Worm (Caenorhabditis elegans) whole organism, mixed stage, embryonic: ENCODE data around the gene grd-14.

ENCODE experiments used
- M03D4.4 ChIP-seq: sonication (generic microtip); optimal IDR thresholded peaks from 2 replicates; lab custom pipeline; 2017; ENCODE audit warnings: mild to moderate bottlenecking, missing genetic modification characterization, missing compliant biosample characterization
- bed-3 ChIP-seq: fragments of 200-800 bp; sonication (Bioruptor generic); optimal IDR thresholded peaks from 3 replicates; lab custom pipeline; 2018; ENCODE audit warnings: mild to moderate bottlenecking, missing genetic modification characterization, moderate library complexity, missing compliant biosample characterization
- blmp-1 ChIP-seq: fragments of 150-350 bp; optimal IDR thresholded peaks from 2 replicates; lab custom pipeline; 2014; ENCODE audit warnings: missing biosample characterization, missing genetic modification characterization
- ceh-39 ChIP-seq: fragments of 150-350 bp; optimal IDR thresholded peaks from 2 replicates; lab custom pipeline; 2014; ENCODE audit warnings: missing biosample characterization, missing genetic modification characterization
- ceh-43 ChIP-seq: fragments of 200-800 bp; sonication (Bioruptor generic); optimal IDR thresholded peaks from 2 replicates; lab custom pipeline; 2018; ENCODE audit warnings: mild to moderate bottlenecking, missing genetic modification characterization, moderate library complexity, missing compliant biosample characterization
- ceh-83 ChIP-seq: fragments of 200-800 bp; sonication (Bioruptor generic); optimal IDR thresholded peaks from 2 replicates; lab custom pipeline; 2018; ENCODE audit warnings: mild to moderate bottlenecking, missing genetic modification characterization, missing compliant biosample characterization
- ces-1 ChIP-seq: fragments of 150-350 bp; optimal IDR thresholded peaks from 2 replicates; lab custom pipeline; 2014; ENCODE audit warnings: missing biosample characterization, missing genetic modification reagents, missing genetic modification characterization
- cnd-1 ChIP-seq: fragments of 200-800 bp; sonication (Bioruptor generic); optimal IDR thresholded peaks from 2 replicates; lab custom pipeline; 2018; ENCODE audit warnings: mild to moderate bottlenecking, missing genetic modification characterization, missing compliant biosample characterization
- drap-1 ChIP-seq: fragments of 200-800 bp; sonication (Bioruptor generic); optimal IDR thresholded peaks from 3 replicates; lab custom pipeline; 2018; ENCODE audit warnings: mild to moderate bottlenecking, missing genetic modification characterization, missing compliant biosample characterization
- elt-1 ChIP-seq: sonication (generic microtip); optimal IDR thresholded peaks from 2 replicates; lab custom pipeline; 2017; ENCODE audit warnings: missing genetic modification characterization, mild to moderate bottlenecking, missing compliant biosample characterization, antibody characterized with exemption, moderate library complexity, borderline replicate concordance; ENCODE audit not compliant: insufficient read depth
- elt-3 ChIP-seq: fragments of 150-350 bp; optimal IDR thresholded peaks from 2 replicates; lab custom pipeline; 2014; ENCODE audit warnings: missing biosample characterization, missing genetic modification characterization
- flh-1 ChIP-seq: fragments of 200-800 bp; sonication (Bioruptor generic); optimal IDR thresholded peaks from 2 replicates; lab custom pipeline; 2018; ENCODE audit warnings: mild to moderate bottlenecking, missing genetic modification characterization, moderate library complexity, missing compliant biosample characterization
- ham-2 ChIP-seq: fragments of 200-800 bp; sonication (Bioruptor generic); optimal IDR thresholded peaks from 2 replicates; lab custom pipeline; 2018; ENCODE audit warnings: mild to moderate bottlenecking, missing genetic modification characterization, missing compliant biosample characterization
- hlh-1 ChIP-seq: fragments of 150-350 bp; optimal IDR thresholded peaks from 2 replicates; lab custom pipeline; 2014; ENCODE audit warnings: missing biosample characterization, missing genetic modification reagents, missing genetic modification characterization
- lin-13 ChIP-seq: fragments of 150-350 bp; optimal IDR thresholded peaks from 2 replicates; lab custom pipeline; 2014; ENCODE audit warnings: missing biosample characterization, missing genetic modification characterization
- lin-32 ChIP-seq: fragments of 200-800 bp; sonication (Bioruptor generic); optimal IDR thresholded peaks from 2 replicates; lab custom pipeline; 2018; ENCODE audit warnings: mild to moderate bottlenecking, missing genetic modification characterization, missing compliant biosample characterization
- lsy-2 ChIP-seq: fragments of 150-350 bp; optimal IDR thresholded peaks from 2 replicates; lab custom pipeline; 2014; ENCODE audit warnings: missing biosample characterization, missing genetic modification characterization
- mab-5 ChIP-seq: fragments of 150-350 bp; optimal IDR thresholded peaks from 2 replicates; lab custom pipeline; 2014; ENCODE audit warnings: missing biosample characterization, missing genetic modification characterization
- mep-1 ChIP-seq: fragments of 150-350 bp; optimal IDR thresholded peaks from 2 replicates; lab custom pipeline; 2017; ENCODE audit warnings: missing biosample characterization, missing genetic modification reagents, missing genetic modification characterization, inconsistent platforms
- mls-2 ChIP-seq: sonication (generic microtip); optimal IDR thresholded peaks from 2 replicates; lab custom pipeline; 2016; ENCODE audit warnings: mild to moderate bottlenecking, missing genetic modification characterization, moderate library complexity, missing compliant biosample characterization
- nhr-12 ChIP-seq: fragments of 150-350 bp; optimal IDR thresholded peaks from 2 replicates; lab custom pipeline; 2014; ENCODE audit warnings: missing biosample characterization, missing genetic modification characterization
- nhr-2 ChIP-seq: fragments of 150-350 bp; optimal IDR thresholded peaks from 2 replicates; lab custom pipeline; 2014; ENCODE audit warnings: missing biosample characterization, missing genetic modification characterization
- nhr-237 ChIP-seq: fragments of 150-350 bp; optimal IDR thresholded peaks from 2 replicates; lab custom pipeline; 2014; ENCODE audit warnings: missing biosample characterization, missing genetic modification characterization
- nhr-28 ChIP-seq: fragments of 150-350 bp; optimal IDR thresholded peaks from 2 replicates; lab custom pipeline; 2014; ENCODE audit warnings: missing biosample characterization, missing genetic modification characterization
- nhr-76 ChIP-seq: sonication (generic microtip); optimal IDR thresholded peaks from 2 replicates; lab custom pipeline; 2017; ENCODE audit warnings: missing biosample characterization, missing genetic modification characterization
- pha-4 ChIP-seq: fragments of 150-350 bp; optimal IDR thresholded peaks from 2 replicates; lab custom pipeline; 2018; ENCODE audit warnings: missing biosample characterization, missing genetic modification reagents, missing genetic modification characterization
- sem-2 ChIP-seq: fragments of 200-800 bp; sonication (Bioruptor generic); optimal IDR thresholded peaks from 2 replicates; lab custom pipeline; 2018; ENCODE audit warnings: mild to moderate bottlenecking, missing genetic modification characterization, missing compliant biosample characterization
- snpc-4 ChIP-seq: fragments of 150-350 bp; optimal IDR thresholded peaks from 2 replicates; lab custom pipeline; 2014; ENCODE audit warnings: missing biosample characterization, missing genetic modification characterization
- sptf-1 ChIP-seq: sonication (generic microtip); optimal IDR thresholded peaks from 2 replicates; lab custom pipeline; 2017; ENCODE audit warnings: mild to moderate bottlenecking, missing genetic modification characterization, moderate library complexity, missing compliant biosample characterization
- tbx-8 ChIP-seq: fragments of 200-800 bp; sonication (Bioruptor generic); optimal IDR thresholded peaks from 2 replicates; lab custom pipeline; 2018; ENCODE audit warnings: mild to moderate bottlenecking, missing genetic modification characterization, moderate library complexity, missing compliant biosample characterization
- unc-120 ChIP-seq: sonication (generic microtip); optimal IDR thresholded peaks from 2 replicates; lab custom pipeline; 2017; ENCODE audit warnings: missing genetic modification characterization, missing compliant biosample characterization; ENCODE audit not compliant: poor library complexity, severe bottlenecking
- unc-62 ChIP-seq: fragments of 150-350 bp; optimal IDR thresholded peaks from 2 replicates; lab custom pipeline; 2014; ENCODE audit warnings: missing biosample characterization, missing genetic modification reagents, missing genetic modification characterization
- zip-8 ChIP-seq: fragments of 150-350 bp; optimal IDR thresholded peaks from 2 replicates; lab custom pipeline; 2014; ENCODE audit warnings: missing biosample characterization, missing genetic modification characterization
- ztf-11 ChIP-seq: fragments of 150-350 bp; optimal IDR thresholded peaks from 2 replicates; lab custom pipeline; 2014; ENCODE audit warnings: missing biosample characterization, missing genetic modification characterization

Gene grd-14

DNA sequence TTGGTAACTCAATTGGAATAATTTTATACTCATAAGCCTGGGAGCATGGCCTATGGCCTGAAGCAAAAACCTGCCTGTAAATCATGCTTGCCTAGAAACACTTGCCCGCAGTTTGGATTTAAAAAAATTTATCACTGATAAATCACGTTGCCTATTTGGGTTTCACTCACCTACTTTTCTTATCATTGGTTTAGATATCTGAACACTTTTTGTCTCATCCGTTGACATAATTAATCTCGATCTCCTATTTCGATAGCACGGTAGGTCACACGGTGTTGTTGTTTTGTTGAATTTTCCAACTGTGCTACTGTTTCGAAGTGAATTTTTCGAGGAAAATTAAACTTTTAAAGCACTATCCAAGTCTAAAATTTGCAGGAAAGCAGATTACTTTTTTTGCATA is 7.2 kb downstream of the grd-14 start:
- TF ChIP-seq zip-8 (tag; lab: Kevin White, UChicago), result no peak
- no peak for TF ChIP-seq blmp-1
- no peak for TF ChIP-seq ztf-11 (tag; lab: Kevin White, UChicago)
- TF ChIP-seq unc-120, result no peak
- TF ChIP-seq mep-1 (tag; lab: Kevin White, UChicago), result no peak
- TF ChIP-seq ceh-83 (GFP tag; lab: Kevin White, UChicago), result no peak
- no peak for TF ChIP-seq nhr-28 (tag; lab: Kevin White, UChicago)
- no peak for TF ChIP-seq pha-4 (tag; lab: Kevin White, UChicago)
- TF ChIP-seq ceh-39, result no peak
- no peak for TF ChIP-seq nhr-12 (tag; lab: Kevin White, UChicago)
- no peak for TF ChIP-seq elt-3 (tag; lab: Kevin White, UChicago)
- no peak for TF ChIP-seq lin-32 (GFP tag; lab: Kevin White, UChicago)
- no peak for TF ChIP-seq ceh-43 (GFP tag; lab: Kevin White, UChicago)
- no peak for TF ChIP-seq lin-13 (tag; lab: Kevin White, UChicago)
- TF ChIP-seq unc-62, result no peak
- no peak for TF ChIP-seq mab-5 (tag; lab: Kevin White, UChicago)
- no peak for TF ChIP-seq cnd-1 (tag; lab: Kevin White, UChicago)
- TF ChIP-seq nhr-2, result no peak

DNA sequence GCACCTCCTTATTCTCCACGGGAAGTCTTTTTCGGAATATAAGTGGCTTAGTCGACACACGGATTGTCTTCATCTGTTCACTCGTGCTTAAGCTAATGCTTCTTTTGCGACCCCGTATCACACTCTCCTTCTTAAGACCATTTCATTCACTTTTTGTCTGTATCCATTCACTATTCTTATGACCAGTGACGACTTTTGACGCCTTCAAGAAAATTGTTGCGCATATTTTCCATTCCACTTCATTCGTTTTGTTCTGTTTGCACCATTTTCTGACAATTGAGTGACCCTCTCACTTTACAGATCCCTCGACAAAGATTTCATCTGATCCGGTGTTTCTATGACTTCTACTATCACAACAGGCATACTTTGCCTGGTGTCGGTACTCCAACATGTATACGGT is 7.8 kb downstream of the grd-14 start, which contains the start of gene H03E18.1:
Gene H03E18.1, plus strand, starts transcription at position 301 of the 400 bp plus-strand sequence.
- TF ChIP-seq pha-4 (tag; lab: Kevin White, UChicago), result no peak
- TF ChIP-seq hlh-1, result no peak
- TF ChIP-seq mep-1 (tag; lab: Kevin White, UChicago), result no peak
- no peak for TF ChIP-seq ceh-43 (GFP tag; lab: Kevin White, UChicago)
- TF ChIP-seq snpc-4 (tag; lab: Kevin White, UChicago), result no peak
- no peak for TF ChIP-seq ceh-83 (GFP tag; lab: Kevin White, UChicago)

DNA sequence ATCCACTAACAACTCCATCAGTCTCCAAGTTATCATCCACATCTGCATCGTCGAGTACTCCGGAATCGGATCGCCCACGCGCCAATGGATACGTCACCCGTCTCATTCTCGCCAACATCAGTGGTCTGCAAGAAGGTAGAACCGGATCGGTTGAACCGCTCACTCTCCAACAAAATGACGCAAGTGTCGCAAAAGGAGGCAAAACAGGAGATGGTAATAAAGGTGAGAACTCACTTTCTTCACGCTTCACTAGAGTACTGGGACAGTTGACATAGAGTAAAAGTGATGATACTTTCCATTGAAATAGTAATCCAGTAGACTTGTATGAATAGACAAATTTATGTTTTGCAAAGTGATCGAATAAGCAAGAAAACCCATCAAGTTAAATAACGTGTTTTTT is 9.3 kb downstream of the grd-14 start:
- TF ChIP-seq M03D4.4 (tag; lab: Kevin White, UChicago), result no peak
- TF ChIP-seq nhr-2, result no peak
- no peak for TF ChIP-seq drap-1 (GFP tag; lab: Kevin White, UChicago)
- TF ChIP-seq lsy-2, result no peak
- TF ChIP-seq ceh-43 (GFP tag; lab: Kevin White, UChicago), result no peak
- no peak for TF ChIP-seq lin-32 (GFP tag; lab: Kevin White, UChicago)
- no peak for TF ChIP-seq ces-1 (GFP tag; lab: Kevin White, UChicago)
- no peak for TF ChIP-seq bed-3 (GFP tag; lab: Kevin White, UChicago)
- TF ChIP-seq snpc-4 (tag; lab: Kevin White, UChicago), result no peak
- TF ChIP-seq unc-62, result no peak

DNA sequence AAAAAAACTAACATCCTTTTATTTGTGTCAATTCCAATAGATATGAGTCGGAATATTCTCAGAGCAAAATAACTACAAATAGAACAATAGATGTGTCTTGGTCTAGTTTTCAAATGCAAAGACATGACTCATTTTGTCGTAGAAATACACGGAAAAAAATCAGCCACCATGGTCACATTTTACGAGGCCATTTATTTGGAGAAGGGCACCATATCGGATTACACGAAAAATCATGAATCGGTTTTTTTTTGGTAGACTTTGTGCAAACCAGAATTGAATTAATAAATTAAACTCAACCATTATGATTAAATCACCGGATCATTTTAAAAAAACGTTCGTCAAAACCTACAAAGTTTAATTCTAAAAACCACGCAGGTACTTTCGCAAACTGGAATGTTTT is 20.6 kb downstream of the grd-14 start, which contains the start of gene H03E18.2:
Gene H03E18.2, minus strand, starts transcription at position 101 of the 400 bp plus-strand sequence.
- no peak for TF ChIP-seq unc-120
- TF ChIP-seq snpc-4 (tag; lab: Kevin White, UChicago), result no peak
- TF ChIP-seq ham-2 (GFP tag; lab: Kevin White, UChicago), result no peak
- TF ChIP-seq tbx-8 (GFP tag; lab: Kevin White, UChicago), result no peak
- TF ChIP-seq flh-1 (GFP tag; lab: Kevin White, UChicago), result no peak
- no peak for TF ChIP-seq cnd-1 (tag; lab: Kevin White, UChicago)
- no peak for TF ChIP-seq elt-1 (tag; lab: Kevin White, UChicago)
- no peak for TF ChIP-seq sem-2 (GFP tag; lab: Kevin White, UChicago)
- TF ChIP-seq unc-62, result no peak
- TF ChIP-seq drap-1 (GFP tag; lab: Kevin White, UChicago), result no peak

DNA sequence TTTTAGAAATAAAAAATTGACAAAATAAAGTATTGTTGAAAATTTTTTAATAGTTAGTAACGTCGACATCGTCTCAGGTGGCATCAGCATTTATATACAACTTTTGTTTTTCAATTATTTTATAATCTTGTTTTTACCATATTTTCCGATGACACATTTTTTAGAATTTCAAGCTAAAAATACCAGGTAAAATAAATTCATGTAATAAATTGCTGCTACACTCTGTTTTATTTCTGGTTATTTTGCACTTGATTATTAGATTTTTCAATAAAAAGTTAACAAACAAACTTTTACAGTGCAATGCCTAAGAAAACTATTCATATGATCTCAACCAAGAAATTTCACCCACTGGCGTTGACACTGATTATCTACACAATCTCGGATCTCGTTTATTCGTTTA is 21.8 kb downstream of the grd-14 start, which contains the start of gene C03G5.14:
Gene C03G5.14, plus strand, starts transcription at position 301 of the 400 bp plus-strand sequence.
- TF ChIP-seq mab-5 (tag; lab: Kevin White, UChicago) (no peak), mep-1 (tag; lab: Kevin White, UChicago) (no peak), cnd-1 (tag; lab: Kevin White, UChicago) (no peak), snpc-4 (tag; lab: Kevin White, UChicago) (no peak), lsy-2 (no peak), ces-1 (GFP tag; lab: Kevin White, UChicago) (no peak), ceh-43 (GFP tag; lab: Kevin White, UChicago) (no peak), nhr-76 (tag; lab: Kevin White, UChicago) (no peak), sptf-1 (tag; lab: Kevin White, UChicago) (no peak), unc-120 (no peak), mls-2 (tag; lab: Kevin White, UChicago) (no peak), zip-8 (tag; lab: Kevin White, UChicago) (no peak), elt-1 (tag; lab: Kevin White, UChicago) (no peak), nhr-237 (tag; lab: Kevin White, UChicago) (no peak), tbx-8 (GFP tag; lab: Kevin White, UChicago) (no peak), unc-62 (no peak)
- TF ChIP-seq, all 35 proteins: peak for 0
